Worm (Caenorhabditis elegans) whole organism, young adult: ENCODE data around the gene srab-20.

Source experiments
- F23B12.7 ChIP-seq: sonication (generic microtip); optimal IDR thresholded peaks from 2 replicates; lab custom pipeline; 2017; ENCODE audit warnings: missing genetic modification characterization, mild to moderate bottlenecking, missing compliant biosample characterization, antibody characterized with exemption, moderate library complexity; ENCODE audit not compliant: insufficient read depth
- F37B4.10 ChIP-seq: fragments of 200-800 bp; sonication (Bioruptor generic); IDR thresholded peaks from 2 replicates; pipeline ENCODE4 v1.3.6; 2022; ENCODE audit warnings: missing genetic modification characterization, missing compliant biosample characterization
- K11D2.4 ChIP-seq: fragments of 200-800 bp; sonication (Bioruptor generic); IDR thresholded peaks from 2 replicates; pipeline ENCODE4 v1.3.6; 2022; ENCODE audit warnings: missing genetic modification reagents, missing genetic modification characterization, missing compliant biosample characterization
- T26A5.8 ChIP-seq: sonication (generic microtip); optimal IDR thresholded peaks from 2 replicates; lab custom pipeline; 2016; ENCODE audit warnings: missing genetic modification characterization, missing compliant biosample characterization
- Y53G8AR.9 ChIP-seq: fragments of 200-800 bp; sonication (Bioruptor generic); conservative IDR thresholded peaks from 2 replicates; pipeline ENCODE4 v1.3.6; 2022; ENCODE audit warnings: missing genetic modification reagents, missing genetic modification characterization, missing compliant biosample characterization
- akir-1 ChIP-seq: fragments of 200-800 bp; sonication (Bioruptor generic); optimal IDR thresholded peaks from 2 replicates; lab custom pipeline; 2018; ENCODE audit warnings: mild to moderate bottlenecking, missing genetic modification characterization, moderate library complexity, missing compliant biosample characterization
- ama-1 ChIP-seq, 3 experiments: fragments of 150-350 bp in 1 of 3; sonication (generic microtip) in 2 of 3; optimal IDR thresholded peaks; 2 replicates each; lab custom pipeline; 2014 to 2018; ENCODE audit warnings: missing biosample characterization in 2 of 3, missing genetic modification characterization in 2 of 3, missing genetic modification reagents in 2 of 3
- cebp-1 ChIP-seq, 2 experiments: fragments of 200-800 bp in 1 of 2; sonication (Bioruptor generic) in 1 of 2; sonication (generic microtip) in 1 of 2; IDR thresholded peaks in 1 of 2; optimal IDR thresholded peaks in 1 of 2; 2 replicates each; pipeline versions ENCODE4 v1.3.6 to Lab custom; 2017 to 2022; ENCODE audit warnings: missing compliant biosample characterization in 2 of 2, missing genetic modification characterization in 2 of 2, mild to moderate bottlenecking in 1 of 2, missing genetic modification reagents in 1 of 2, moderate library complexity in 1 of 2
- cebp-2 ChIP-seq: fragments of 200-800 bp; sonication (Bioruptor generic); IDR thresholded peaks from 2 replicates; pipeline ENCODE4 v1.3.6; 2022; ENCODE audit warnings: missing genetic modification characterization, missing compliant biosample characterization
- dpff-1 ChIP-seq: sonication (generic microtip); optimal IDR thresholded peaks from 2 replicates; lab custom pipeline; 2017; ENCODE audit warnings: mild to moderate bottlenecking, missing genetic modification characterization, missing compliant biosample characterization
- egl-44 ChIP-seq: fragments of 200-800 bp; sonication (Bioruptor generic); IDR thresholded peaks from 2 replicates; pipeline ENCODE4 v1.3.6; 2022; ENCODE audit warnings: missing genetic modification reagents, missing genetic modification characterization, missing compliant biosample characterization
- egrh-3 ChIP-seq: fragments of 200-800 bp; sonication (Bioruptor generic); IDR thresholded peaks from 2 replicates; pipeline ENCODE4 v1.3.6; 2022; ENCODE audit warnings: missing genetic modification reagents, missing genetic modification characterization, missing compliant biosample characterization
- fkh-3 ChIP-seq: sonication (generic microtip); optimal IDR thresholded peaks from 2 replicates; lab custom pipeline; 2016; ENCODE audit warnings: mild to moderate bottlenecking, missing genetic modification characterization, missing compliant biosample characterization
- hmg-1.2 ChIP-seq: fragments of 200-800 bp; sonication (Bioruptor generic); IDR thresholded peaks from 2 replicates; pipeline ENCODE4 v1.3.6; 2022; ENCODE audit warnings: missing genetic modification reagents, missing genetic modification characterization, missing compliant biosample characterization
- hrde-1 ChIP-seq: sonication (generic microtip); optimal IDR thresholded peaks from 2 replicates; lab custom pipeline; 2016; ENCODE audit warnings: missing genetic modification characterization, mild to moderate bottlenecking, missing compliant biosample characterization, moderate library complexity, missing genotype, missing genetic modification reagents, borderline replicate concordance
- lag-1 ChIP-seq: fragments of 200-800 bp; sonication (Bioruptor generic); IDR thresholded peaks from 2 replicates; pipeline ENCODE4 v1.3.6; 2022; ENCODE audit warnings: missing genetic modification reagents, missing genetic modification characterization, missing compliant biosample characterization
- let-526 ChIP-seq: fragments of 200-800 bp; sonication (Bioruptor generic); IDR thresholded peaks from 2 replicates; pipeline ENCODE4 v1.3.6; 2022; ENCODE audit warnings: missing genetic modification reagents, missing genetic modification characterization, missing compliant biosample characterization
- lin-26 ChIP-seq: fragments of 200-800 bp; sonication (Bioruptor generic); IDR thresholded peaks from 2 replicates; pipeline ENCODE4 v1.3.6; 2022; ENCODE audit warnings: missing genetic modification reagents, missing genetic modification characterization, missing compliant biosample characterization
- madf-8 ChIP-seq: fragments of 200-800 bp; sonication (Bioruptor generic); conservative IDR thresholded peaks from 2 replicates; pipeline ENCODE4 v1.3.6; 2022; ENCODE audit warnings: missing genetic modification reagents, missing genetic modification characterization, missing compliant biosample characterization
- mcd-1 ChIP-seq: fragments of 200-800 bp; sonication (Bioruptor generic); IDR thresholded peaks from 2 replicates; pipeline ENCODE4 v1.3.6; 2022; ENCODE audit warnings: missing genetic modification reagents, missing genetic modification characterization, missing compliant biosample characterization
- mel-28 ChIP-seq: sonication (generic microtip); optimal IDR thresholded peaks from 2 replicates; lab custom pipeline; 2016; ENCODE audit warnings: borderline replicate concordance, mild to moderate bottlenecking, missing genetic modification characterization, missing compliant biosample characterization
- nfya-1 ChIP-seq: sonication (generic microtip); optimal IDR thresholded peaks from 2 replicates; lab custom pipeline; 2017; ENCODE audit warnings: antibody characterized with exemption, missing compliant biosample characterization, missing genetic modification characterization, borderline replicate concordance; ENCODE audit not compliant: insufficient read depth
- nfyb-1 ChIP-seq: fragments of 200-800 bp; sonication (Bioruptor generic); IDR thresholded peaks from 2 replicates; pipeline ENCODE4 v1.3.6; 2022; ENCODE audit warnings: missing genetic modification reagents, missing genetic modification characterization, missing compliant biosample characterization
- nhr-90 ChIP-seq: sonication (generic microtip); optimal IDR thresholded peaks from 2 replicates; lab custom pipeline; 2016; ENCODE audit warnings: missing genotype, mild to moderate bottlenecking, missing genetic modification characterization, missing compliant biosample characterization
- sdz-38 ChIP-seq: sonication (generic microtip); optimal IDR thresholded peaks from 2 replicates; lab custom pipeline; 2016; ENCODE audit warnings: missing genotype, missing genetic modification characterization, missing compliant biosample characterization
- snpc-4 ChIP-seq, 5 experiments: fragments of 150-350 bp in 1 of 5; sonication (generic microtip) in 4 of 5; optimal IDR thresholded peaks; 2 replicates each; lab custom pipeline; 2014 to 2018; ENCODE audit warnings: missing genetic modification characterization in 5 of 5, missing biosample characterization in 3 of 5, antibody characterized with exemption in 2 of 5, mild to moderate bottlenecking in 2 of 5, missing compliant biosample characterization in 2 of 5, missing genotype in 2 of 5, moderate library complexity in 2 of 5, missing genetic modification reagents in 1 of 5
- unc-130 ChIP-seq: sonication (generic microtip); optimal IDR thresholded peaks from 2 replicates; lab custom pipeline; 2016; ENCODE audit warnings: missing genetic modification reagents, missing genetic modification characterization, missing compliant biosample characterization
- ztf-18 ChIP-seq: sonication (generic microtip); optimal IDR thresholded peaks from 2 replicates; lab custom pipeline; 2016; ENCODE audit warnings: missing genotype, mild to moderate bottlenecking, missing genetic modification characterization, missing compliant biosample characterization
- ztf-25 ChIP-seq: fragments of 200-800 bp; sonication (Bioruptor generic); IDR thresholded peaks from 2 replicates; pipeline ENCODE4 v1.3.6; 2022; ENCODE audit warnings: missing genetic modification reagents, missing genetic modification characterization, missing compliant biosample characterization
- ztf-28 ChIP-seq: fragments of 200-800 bp; sonication (Bioruptor generic); IDR thresholded peaks from 2 replicates; pipeline ENCODE4 v1.3.6; 2022; ENCODE audit warnings: missing genetic modification reagents, missing genetic modification characterization, missing compliant biosample characterization
- ztf-6 ChIP-seq: fragments of 200-800 bp; sonication (Bioruptor generic); IDR thresholded peaks from 2 replicates; pipeline ENCODE4 v1.3.6; 2022; ENCODE audit warnings: missing genetic modification reagents, missing genetic modification characterization, missing compliant biosample characterization

srab-20 gene

DNA sequence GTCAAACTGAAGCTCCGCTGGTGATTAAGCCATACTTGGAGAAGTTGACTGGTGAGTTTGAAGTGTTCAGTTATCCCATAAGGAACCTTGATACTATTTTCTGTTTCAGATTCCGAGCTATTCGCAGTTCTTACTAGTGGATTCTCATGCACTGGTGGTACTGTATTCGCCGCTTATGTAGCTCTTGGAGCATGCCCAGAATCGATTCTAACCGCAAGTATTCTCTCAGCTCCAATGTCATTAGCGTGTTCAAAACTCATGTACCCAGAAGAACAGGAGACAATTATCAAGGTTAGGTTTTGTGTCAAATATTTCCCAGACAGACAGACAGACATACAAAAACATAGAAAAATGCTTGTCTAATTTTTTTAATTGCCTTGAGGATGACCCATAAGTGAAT, 36.1 kb downstream of the srab-20 start (continued):
- TF ChIP-seq snpc-4 (GFP tag; optimal IDR thresholded peaks at IDR 0.05; lab: Kevin White, UChicago): no peak
- no peak for TF ChIP-seq snpc-4 (tag; optimal IDR thresholded peaks at IDR 0.05; lab: Kevin White, UChicago)
- no peak for TF ChIP-seq Y53G8AR.9 (GFP tag; lab: Robert Waterston, UW)
- no peak for TF ChIP-seq hmg-1.2 (GFP tag; lab: Robert Waterston, UW)
- TF ChIP-seq ztf-18: no peak
- no peak for TF ChIP-seq fkh-3
- TF ChIP-seq F37B4.10 (GFP tag; lab: Robert Waterston, UW): no peak
- no peak for TF ChIP-seq sdz-38 (tag; lab: Kevin White, UChicago)

DNA sequence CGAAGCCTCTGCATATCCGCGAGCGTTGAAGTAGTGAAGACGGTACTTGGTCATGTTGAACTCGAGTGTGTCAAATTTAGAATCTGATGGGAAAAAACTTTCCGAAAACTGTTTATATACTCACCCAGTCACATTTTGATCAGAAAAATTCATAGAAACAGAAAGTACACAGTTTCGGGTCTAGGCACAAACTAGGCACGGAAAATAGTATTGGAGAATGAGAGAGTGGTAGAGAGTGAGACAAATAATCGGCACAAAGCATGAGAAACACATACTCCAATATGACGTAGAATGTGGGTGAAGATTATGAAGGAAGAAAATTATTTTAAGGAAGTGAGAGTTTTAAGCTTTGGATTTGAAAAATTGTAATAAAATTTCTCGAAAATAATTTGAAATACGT, 39.6 kb downstream of the srab-20 start, which contains the start of gene gst-33:
TSS of gene gst-33 (minus strand) at position 127 of the 400 bp plus-strand sequence.
- TF ChIP-seq hmg-1.2 (GFP tag; lab: Robert Waterston, UW) (peak; percentile 88), dpff-1 (tag; lab: Kevin White, UChicago) (no peak)

DNA sequence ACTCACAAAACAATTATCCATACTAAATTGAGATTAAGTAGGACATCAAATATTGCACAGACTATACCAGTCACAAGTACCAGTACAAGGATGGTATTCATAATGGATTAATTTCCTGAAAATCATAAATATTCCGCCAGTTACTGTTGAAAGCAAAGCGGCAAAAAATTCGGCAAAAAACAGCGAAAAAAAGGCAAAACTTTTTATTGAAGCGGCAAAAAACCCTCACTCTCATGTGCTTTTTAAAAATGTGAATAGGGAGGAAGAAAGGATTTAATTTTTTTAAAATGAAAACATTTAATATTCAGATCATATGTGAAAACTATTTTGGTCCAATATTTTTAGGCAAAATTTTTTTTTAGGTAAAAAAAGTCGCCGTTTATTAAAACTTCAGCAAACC, 42.0 kb downstream of the srab-20 start, which contains the start of gene srbc-29:
TSS of gene srbc-29 (minus strand) at position 101 of the 400 bp plus-strand sequence.
- TF ChIP-seq unc-130 (GFP tag; lab: Kevin White, UChicago): no peak
- no peak for TF ChIP-seq ztf-25 (GFP tag; lab: Robert Waterston, UW)
- TF ChIP-seq F23B12.7 (tag; lab: Kevin White, UChicago): no peak
- TF ChIP-seq mel-28 (tag; lab: Kevin White, UChicago): no peak
- TF ChIP-seq let-526 (GFP tag; lab: Robert Waterston, UW): no peak
- TF ChIP-seq nhr-90 (tag; lab: Kevin White, UChicago): no peak
- no peak for TF ChIP-seq cebp-2
- no peak for TF ChIP-seq hrde-1 (tag; lab: Kevin White, UChicago)
- TF ChIP-seq akir-1 (GFP tag; lab: Kevin White, UChicago): no peak
- TF ChIP-seq Y53G8AR.9 (GFP tag; lab: Robert Waterston, UW): no peak
- TF ChIP-seq K11D2.4 (GFP tag; lab: Robert Waterston, UW): no peak
- TF ChIP-seq egl-44 (GFP tag; lab: Robert Waterston, UW): no peak
- no peak for TF ChIP-seq ama-1 (optimal IDR thresholded peaks at IDR 0.05; lab: Kevin White, UChicago)
- no peak for TF ChIP-seq ama-1 (GFP tag; optimal IDR thresholded peaks at IDR 0.05; lab: Kevin White, UChicago)
- TF ChIP-seq egrh-3 (GFP tag; lab: Robert Waterston, UW): no peak
- TF ChIP-seq lag-1 (GFP tag; lab: Robert Waterston, UW): no peak
- TF ChIP-seq lin-26 (GFP tag; lab: Robert Waterston, UW): no peak
- no peak for TF ChIP-seq mcd-1 (GFP tag; lab: Robert Waterston, UW)

DNA sequence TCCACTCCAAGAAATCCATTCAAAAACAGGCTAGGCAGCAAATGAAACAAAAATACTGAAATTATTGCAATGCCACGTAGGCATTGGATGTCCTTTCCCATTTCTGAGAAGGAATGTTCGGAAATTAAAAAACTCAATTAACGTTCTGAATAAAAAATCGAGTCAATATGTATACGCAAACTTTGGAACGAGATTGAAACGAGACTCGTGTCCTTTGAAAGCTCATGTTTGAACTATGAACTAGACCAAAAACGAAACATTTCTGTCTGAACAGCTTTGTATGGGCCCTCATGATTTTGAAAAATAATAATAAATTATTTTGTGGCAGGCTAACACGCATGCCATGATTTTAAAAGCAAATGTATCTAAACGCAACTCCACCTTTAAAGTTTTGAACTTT, 46.2 kb downstream of the srab-20 start, which contains the start of gene oac-2:
TSS of gene oac-2 (minus strand) at position 101 of the 400 bp plus-strand sequence.
- TF ChIP-seq ztf-6 (GFP tag; lab: Robert Waterston, UW) (no peak), hmg-1.2 (GFP tag; lab: Robert Waterston, UW) (no peak), nfya-1 (no peak), fkh-3 (no peak), T26A5.8 (tag; lab: Kevin White, UChicago) (no peak), madf-8 (no peak), ztf-28 (no peak), nfyb-1 (GFP tag; lab: Robert Waterston, UW) (no peak), cebp-1 (GFP tag; IDR thresholded peaks at IDR 0.05; lab: Robert Waterston, UW) (no peak), cebp-1 (tag; optimal IDR thresholded peaks at IDR 0.05; lab: Kevin White, UChicago) (no peak)
